Worm (Caenorhabditis elegans) whole organism, L1 larva: Measurements from ENCODE around the gene C45B11.5.
A peak's percentile ranks its signal among the peaks of the same experiment; 100 is the strongest.

Source experiments
- C04F5.9 ChIP-seq: sonication (generic microtip); optimal IDR thresholded peaks from 2 replicates; lab custom pipeline; 2016; ENCODE audit warnings: missing genetic modification characterization, missing compliant biosample characterization
- F16B12.6 ChIP-seq: fragments of 150-350 bp; optimal IDR thresholded peaks from 2 replicates; lab custom pipeline; 2014; ENCODE audit warnings: missing biosample characterization, missing genetic modification characterization
- aha-1 ChIP-seq: fragments of 150-350 bp; optimal IDR thresholded peaks from 2 replicates; lab custom pipeline; 2014; ENCODE audit warnings: missing biosample characterization, missing genetic modification characterization
- alr-1 ChIP-seq: fragments of 200-800 bp; sonication (Bioruptor generic); optimal IDR thresholded peaks from 2 replicates; lab custom pipeline; 2018; ENCODE audit warnings: borderline replicate concordance, mild to moderate bottlenecking, missing genetic modification characterization, missing compliant biosample characterization
- aly-2 ChIP-seq: fragments of 150-350 bp; optimal IDR thresholded peaks from 2 replicates; lab custom pipeline; 2014; ENCODE audit warnings: missing biosample characterization, missing genetic modification characterization
- ama-1 ChIP-seq: fragments of 150-350 bp; optimal IDR thresholded peaks from 2 replicates; lab custom pipeline; 2014
- blmp-1 ChIP-seq: fragments of 150-350 bp; optimal IDR thresholded peaks from 2 replicates; lab custom pipeline; 2014; ENCODE audit warnings: missing biosample characterization, missing genetic modification characterization
- ceh-63 ChIP-seq: fragments of 200-800 bp; sonication (Bioruptor generic); optimal IDR thresholded peaks from 2 replicates; lab custom pipeline; 2018; ENCODE audit warnings: mild to moderate bottlenecking, missing genetic modification characterization, missing compliant biosample characterization
- ceh-8 ChIP-seq: fragments of 200-800 bp; sonication (Bioruptor generic); optimal IDR thresholded peaks from 2 replicates; lab custom pipeline; 2018; ENCODE audit warnings: mild to moderate bottlenecking, missing genetic modification characterization, moderate library complexity, missing compliant biosample characterization
- ceh-90 ChIP-seq: sonication (generic microtip); optimal IDR thresholded peaks from 2 replicates; lab custom pipeline; 2016; ENCODE audit warnings: missing genetic modification characterization, missing compliant biosample characterization
- ces-1 ChIP-seq: fragments of 150-350 bp; optimal IDR thresholded peaks from 2 replicates; lab custom pipeline; 2014; ENCODE audit warnings: missing biosample characterization, missing genetic modification reagents, missing genetic modification characterization
- dpl-1 ChIP-seq, 3 experiments: fragments of 150-350 bp in 2 of 3; sonication (generic microtip) in 1 of 3; optimal IDR thresholded peaks; 2 replicates each; lab custom pipeline; 2014 to 2017; ENCODE audit warnings: missing biosample characterization in 3 of 3, missing genetic modification characterization in 3 of 3, missing genetic modification reagents in 3 of 3
- efl-1 ChIP-seq, 4 experiments: fragments of 150-350 bp; optimal IDR thresholded peaks in 3 of 4; peaks in 1 of 4; 1 replicate in 1 of 4; 2 replicates in 3 of 4; lab custom pipeline; 2014; ENCODE audit warnings: missing biosample characterization in 2 of 4, missing genetic modification characterization in 2 of 4, missing genetic modification reagents in 2 of 4
- egl-27 ChIP-seq, 2 experiments: fragments of 150-350 bp in 1 of 2; sonication (generic microtip); optimal IDR thresholded peaks; 3 replicates each; lab custom pipeline; 2017 to 2018; ENCODE audit warnings: missing biosample characterization in 2 of 2, missing genetic modification characterization in 2 of 2, missing genetic modification reagents in 2 of 2
- elt-2 ChIP-seq: sonication (generic microtip); optimal IDR thresholded peaks from 2 replicates; lab custom pipeline; 2016; ENCODE audit warnings: missing genetic modification characterization, mild to moderate bottlenecking, inconsistent platforms, missing compliant biosample characterization, missing genetic modification reagents
- fkh-8 ChIP-seq: sonication (generic microtip); optimal IDR thresholded peaks from 2 replicates; lab custom pipeline; 2016; ENCODE audit warnings: mild to moderate bottlenecking, missing genetic modification characterization, missing compliant biosample characterization
- hlh-4 ChIP-seq: sonication (generic microtip); optimal IDR thresholded peaks from 2 replicates; lab custom pipeline; 2016; ENCODE audit warnings: mild to moderate bottlenecking, missing genetic modification characterization, missing compliant biosample characterization
- hpl-2 ChIP-seq: fragments of 150-350 bp; optimal IDR thresholded peaks from 2 replicates; lab custom pipeline; 2014; ENCODE audit warnings: missing biosample characterization, missing genetic modification reagents, missing genetic modification characterization
- jun-1 ChIP-seq: fragments of 150-350 bp; optimal IDR thresholded peaks from 2 replicates; lab custom pipeline; 2014; ENCODE audit warnings: missing biosample characterization, missing genetic modification reagents, missing genetic modification characterization
- lin-13 ChIP-seq: fragments of 150-350 bp; optimal IDR thresholded peaks from 2 replicates; lab custom pipeline; 2014; ENCODE audit warnings: missing biosample characterization, missing genetic modification reagents, missing genetic modification characterization
- lir-3 ChIP-seq: sonication (generic microtip); optimal IDR thresholded peaks from 2 replicates; lab custom pipeline; 2016; ENCODE audit warnings: mild to moderate bottlenecking, missing genetic modification characterization, moderate library complexity, missing compliant biosample characterization; ENCODE audit not compliant: poor library complexity
- mab-9 ChIP-seq: fragments of 200-800 bp; sonication (Bioruptor generic); IDR thresholded peaks from 2 replicates; pipeline ENCODE4 v1.3.6; 2022; ENCODE audit warnings: missing genetic modification reagents, missing genetic modification characterization, missing compliant biosample characterization
- mdl-1 ChIP-seq, 2 experiments: fragments of 150-350 bp; optimal IDR thresholded peaks; 2 replicates each; lab custom pipeline; 2014 to 2017; ENCODE audit warnings: missing biosample characterization in 2 of 2, missing genetic modification characterization in 2 of 2, inconsistent platforms in 1 of 2
- mef-2 ChIP-seq: fragments of 150-350 bp; optimal IDR thresholded peaks from 2 replicates; lab custom pipeline; 2014; ENCODE audit warnings: missing biosample characterization, missing genetic modification characterization
- nhr-11 ChIP-seq: fragments of 150-350 bp; optimal IDR thresholded peaks from 2 replicates; lab custom pipeline; 2014; ENCODE audit warnings: missing biosample characterization, missing genetic modification characterization
- nhr-12 ChIP-seq: sonication (generic microtip); optimal IDR thresholded peaks from 2 replicates; lab custom pipeline; 2017; ENCODE audit warnings: missing biosample characterization, missing genetic modification characterization
- nhr-19 ChIP-seq: fragments of 200-800 bp; sonication (Bioruptor generic); conservative IDR thresholded peaks from 2 replicates; pipeline ENCODE4 v1.3.6; 2022; ENCODE audit warnings: missing genetic modification characterization, missing compliant biosample characterization
- nhr-28 ChIP-seq: fragments of 150-350 bp; optimal IDR thresholded peaks from 2 replicates; lab custom pipeline; 2014; ENCODE audit warnings: missing biosample characterization, missing genetic modification characterization
- nhr-84 ChIP-seq: sonication (generic microtip); optimal IDR thresholded peaks from 2 replicates; lab custom pipeline; 2017; ENCODE audit warnings: missing biosample characterization, missing genetic modification characterization
- nhr-90 ChIP-seq: sonication (generic microtip); optimal IDR thresholded peaks from 2 replicates; lab custom pipeline; 2016; ENCODE audit warnings: mild to moderate bottlenecking, missing genetic modification characterization, missing compliant biosample characterization; ENCODE audit not compliant: poor library complexity
- pag-3 ChIP-seq: sonication (generic microtip); optimal IDR thresholded peaks from 2 replicates; lab custom pipeline; 2017; ENCODE audit warnings: missing genetic modification characterization, mild to moderate bottlenecking, missing compliant biosample characterization, antibody characterized with exemption, borderline replicate concordance; ENCODE audit not compliant: insufficient read depth
- pax-3 ChIP-seq: fragments of 200-800 bp; sonication (Bioruptor generic); optimal IDR thresholded peaks from 2 replicates; lab custom pipeline; 2018; ENCODE audit warnings: mild to moderate bottlenecking, missing genetic modification characterization, moderate library complexity, missing compliant biosample characterization
- pqm-1 ChIP-seq: sonication (generic microtip); optimal IDR thresholded peaks from 3 replicates; lab custom pipeline; 2017; ENCODE audit warnings: missing biosample characterization, missing genetic modification characterization
- rnt-1 ChIP-seq: sonication (generic microtip); optimal IDR thresholded peaks from 2 replicates; lab custom pipeline; 2016; ENCODE audit warnings: mild to moderate bottlenecking, missing genetic modification characterization, moderate library complexity, missing compliant biosample characterization
- snpc-4 ChIP-seq: fragments of 150-350 bp; optimal IDR thresholded peaks from 2 replicates; lab custom pipeline; 2014; ENCODE audit warnings: missing biosample characterization, missing genetic modification characterization
- sox-4 ChIP-seq: sonication (generic microtip); optimal IDR thresholded peaks from 2 replicates; lab custom pipeline; 2016; ENCODE audit warnings: missing genetic modification characterization, missing compliant biosample characterization
- sptf-1 ChIP-seq: fragments of 150-350 bp; optimal IDR thresholded peaks from 2 replicates; lab custom pipeline; 2014; ENCODE audit warnings: missing biosample characterization, missing genetic modification characterization
- sup-37 ChIP-seq: fragments of 200-800 bp; sonication (Bioruptor generic); optimal IDR thresholded peaks from 2 replicates; lab custom pipeline; 2018; ENCODE audit warnings: mild to moderate bottlenecking, missing genetic modification characterization, missing compliant biosample characterization
- swsn-7 ChIP-seq: sonication (generic microtip); optimal IDR thresholded peaks from 2 replicates; lab custom pipeline; 2016; ENCODE audit warnings: missing genetic modification characterization, missing compliant biosample characterization
- tbx-2 ChIP-seq: sonication (generic microtip); optimal IDR thresholded peaks from 2 replicates; lab custom pipeline; 2016; ENCODE audit warnings: missing genetic modification characterization, missing compliant biosample characterization
- tlp-1 ChIP-seq: fragments of 150-350 bp; optimal IDR thresholded peaks from 2 replicates; lab custom pipeline; 2014; ENCODE audit warnings: missing biosample characterization, missing genetic modification characterization
- unc-130 ChIP-seq: fragments of 150-350 bp; optimal IDR thresholded peaks from 2 replicates; lab custom pipeline; 2017; ENCODE audit warnings: missing biosample characterization, missing genetic modification characterization, inconsistent platforms
- unc-86 ChIP-seq: sonication (generic microtip); optimal IDR thresholded peaks from 2 replicates; lab custom pipeline; 2016; ENCODE audit warnings: missing genetic modification characterization, missing compliant biosample characterization
- vab-15 ChIP-seq: sonication (generic microtip); optimal IDR thresholded peaks from 2 replicates; lab custom pipeline; 2017; ENCODE audit warnings: missing genotype, mild to moderate bottlenecking, missing genetic modification characterization, missing compliant biosample characterization
- zip-4 ChIP-seq: fragments of 200-800 bp; sonication (Bioruptor generic); optimal IDR thresholded peaks from 2 replicates; lab custom pipeline; 2018; ENCODE audit warnings: mild to moderate bottlenecking, missing genetic modification characterization, moderate library complexity, missing compliant biosample characterization
- ztf-11 ChIP-seq, 2 experiments: sonication (generic microtip); optimal IDR thresholded peaks; 2 replicates each; lab custom pipeline; 2016 to 2017; ENCODE audit warnings: missing genetic modification characterization in 2 of 2, missing biosample characterization in 1 of 2, missing compliant biosample characterization in 1 of 2
- ztf-4 ChIP-seq: fragments of 150-350 bp; optimal IDR thresholded peaks from 2 replicates; lab custom pipeline; 2014; ENCODE audit warnings: missing biosample characterization, missing genetic modification characterization

C45B11.5 gene

DNA sequence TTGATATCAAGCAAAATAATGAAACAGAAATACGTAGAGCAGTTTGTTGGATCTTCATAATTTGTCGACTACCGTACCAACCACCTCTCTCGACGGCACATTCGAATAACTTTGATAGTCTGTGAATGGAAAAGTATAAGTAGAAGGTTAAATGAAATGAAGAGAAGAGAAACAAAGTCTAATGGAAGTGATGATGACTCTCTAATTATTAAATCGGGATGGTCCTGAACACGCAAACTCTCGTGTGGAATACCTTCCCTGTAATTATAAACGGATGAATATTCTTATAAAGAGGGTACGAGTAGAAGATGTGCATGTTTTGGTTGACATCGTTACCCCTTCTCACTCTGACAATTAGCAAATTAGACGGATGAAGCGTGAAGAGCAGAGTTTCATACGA lies 18.8 kb upstream of the C45B11.5 start, which contains the start of the genes C13G3.12 and hot-6:
Gene C13G3.12, minus strand, starts transcription at position 101 of the 400 bp plus-strand sequence.
Gene hot-6, minus strand, starts transcription at position 121 of the 400 bp plus-strand sequence.
- no peak for TF ChIP-seq nhr-12 (tag; lab: Kevin White, UChicago)
- no peak for TF ChIP-seq lin-13 (GFP tag; lab: Kevin White, UChicago)
- TF ChIP-seq nhr-84: no peak
- no peak for TF ChIP-seq blmp-1 (tag; lab: Kevin White, UChicago)
- TF ChIP-seq ceh-90 (tag; lab: Kevin White, UChicago): no peak
- no peak for TF ChIP-seq alr-1 (tag; lab: Kevin White, UChicago)
- TF ChIP-seq ceh-63 (GFP tag; lab: Kevin White, UChicago): no peak
- TF ChIP-seq ceh-8: no peak
- no peak for TF ChIP-seq sox-4 (tag; lab: Kevin White, UChicago)
- no peak for TF ChIP-seq sptf-1 (tag; lab: Kevin White, UChicago)
- TF ChIP-seq zip-4 (GFP tag; lab: Kevin White, UChicago): no peak
- TF ChIP-seq efl-1 (optimal IDR thresholded peaks at IDR 0.05; lab: Kevin White, UChicago): no peak
- no peak for TF ChIP-seq efl-1 (GFP tag; optimal IDR thresholded peaks at IDR 0.05 in 1 of 2; lab: Kevin White, UChicago)

ce11 chrV:11027740-11028139 lies 13.9 kb upstream of the C45B11.5 start:
- TF ChIP-seq mab-9 (GFP tag; lab: Robert Waterston, UW) (no peak), ceh-63 (GFP tag; lab: Kevin White, UChicago) (no peak), nhr-90 (tag; lab: Kevin White, UChicago) (no peak), sup-37 (no peak), elt-2 (no peak), fkh-8 (tag; lab: Kevin White, UChicago) (no peak), ztf-4 (no peak), lir-3 (tag; lab: Kevin White, UChicago) (no peak), sptf-1 (tag; lab: Kevin White, UChicago) (no peak), mef-2 (tag; lab: Kevin White, UChicago) (no peak), C04F5.9 (tag; lab: Kevin White, UChicago) (no peak), F16B12.6 (tag; lab: Kevin White, UChicago) (no peak), pqm-1 (tag; lab: Kevin White, UChicago) (no peak), pax-3 (tag; lab: Kevin White, UChicago) (no peak), nhr-28 (tag; lab: Kevin White, UChicago) (no peak), vab-15 (tag; lab: Kevin White, UChicago) (no peak)

DNA sequence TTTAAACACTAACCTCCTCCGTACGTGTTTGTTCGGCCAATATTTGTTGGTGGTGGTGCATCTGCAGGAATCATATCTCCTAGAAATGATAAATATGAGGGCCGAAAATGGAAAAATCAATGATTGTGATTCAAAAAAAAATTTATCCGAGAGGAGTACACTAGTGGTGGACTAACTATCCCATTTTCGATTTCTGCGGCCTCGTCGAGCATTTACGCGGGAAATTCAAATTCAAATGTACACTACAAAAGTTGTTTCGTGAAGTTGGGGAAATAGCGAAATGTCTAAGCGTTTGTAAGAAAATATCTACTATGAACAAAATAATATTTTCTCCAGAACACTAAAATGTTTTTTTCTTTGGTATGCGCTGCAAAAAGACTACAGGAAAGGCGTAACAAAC lies 12.3 kb upstream of the C45B11.5 start:
- TF ChIP-seq ama-1 (lab: Kevin White, UChicago): no peak
- TF ChIP-seq nhr-28 (tag; lab: Kevin White, UChicago): no peak
- TF ChIP-seq nhr-19 (GFP tag; lab: Robert Waterston, UW): peak; percentile 72
- no peak for TF ChIP-seq pqm-1 (tag; lab: Kevin White, UChicago)
- peak; percentile 59 for TF ChIP-seq swsn-7 (tag; lab: Kevin White, UChicago)
- TF ChIP-seq ces-1 (GFP tag; lab: Kevin White, UChicago): no peak
- TF ChIP-seq unc-130 (tag; lab: Kevin White, UChicago): peak; percentile 30
- TF ChIP-seq hlh-4 (tag; lab: Kevin White, UChicago): no peak
- TF ChIP-seq ceh-63 (GFP tag; lab: Kevin White, UChicago): no peak
- TF ChIP-seq unc-86 (tag; lab: Kevin White, UChicago): peak; percentile 66
- TF ChIP-seq aha-1 (tag; lab: Kevin White, UChicago): no peak
- peak; percentile 22 for TF ChIP-seq snpc-4 (tag; lab: Kevin White, UChicago)
- TF ChIP-seq tlp-1 (tag; lab: Kevin White, UChicago): no peak
- TF ChIP-seq tbx-2 (tag; lab: Kevin White, UChicago): peak; percentile 80
- TF ChIP-seq aly-2 (tag; lab: Kevin White, UChicago): no peak
- peak; percentile 90 to 93 (median 93) for TF ChIP-seq dpl-1 (GFP tag; optimal IDR thresholded peaks at IDR 0.05; lab: Kevin White, UChicago)
- peak; percentile 53 for TF ChIP-seq jun-1
- TF ChIP-seq rnt-1 (tag; lab: Kevin White, UChicago): peak; percentile 96
- TF ChIP-seq sptf-1 (tag; lab: Kevin White, UChicago): no peak
- no peak for TF ChIP-seq pag-3 (tag; lab: Kevin White, UChicago)
- no peak for TF ChIP-seq nhr-84
- TF ChIP-seq hpl-2 (GFP tag; lab: Kevin White, UChicago): no peak
- TF ChIP-seq ztf-11 (tag; optimal IDR thresholded peaks at IDR 0.05; lab: Kevin White, UChicago): peak in 1 of 2 experiments; percentile 90
- peak; percentile 55 for TF ChIP-seq ceh-8
- TF ChIP-seq egl-27 (tag; optimal IDR thresholded peaks at IDR 0.05; lab: Kevin White, UChicago): no peak
- no peak for TF ChIP-seq nhr-11 (tag; lab: Kevin White, UChicago)
- TF ChIP-seq lin-13 (GFP tag; lab: Kevin White, UChicago): peak; percentile 56
- peak in 1 of 2 experiments; percentile 28 for TF ChIP-seq mdl-1 (tag; optimal IDR thresholded peaks at IDR 0.05; lab: Kevin White, UChicago)
- peak; percentile 88 for TF ChIP-seq nhr-90 (tag; lab: Kevin White, UChicago)
- TF ChIP-seq pax-3 (tag; lab: Kevin White, UChicago): peak; percentile 80
